Worm (Caenorhabditis elegans) whole organism, late embryonic: ENCODE measurements around the gene srw-53.
"Not testable (repeated sequence)": the region's sequence is repeated elsewhere in the genome, so short reads cannot be mapped to it uniquely, and the experiment has no call there.

ENCODE experiments used
- ama-1 ChIP-seq: fragments of 150-350 bp; optimal IDR thresholded peaks from 2 replicates; lab custom pipeline; 2014
- ceh-14 ChIP-seq: sonication (generic microtip); optimal IDR thresholded peaks from 2 replicates; lab custom pipeline; 2016; ENCODE audit warnings: missing genotype, missing genetic modification characterization, missing compliant biosample characterization
- ceh-24 ChIP-seq: sonication (generic microtip); optimal IDR thresholded peaks from 2 replicates; lab custom pipeline; 2016; ENCODE audit warnings: mild to moderate bottlenecking, missing genetic modification characterization, missing compliant biosample characterization
- fkh-10 ChIP-seq: fragments of 150-350 bp; optimal IDR thresholded peaks from 2 replicates; lab custom pipeline; 2014; ENCODE audit warnings: missing biosample characterization, missing genetic modification reagents, missing genetic modification characterization
- lim-6 ChIP-seq: sonication (generic microtip); optimal IDR thresholded peaks from 2 replicates; lab custom pipeline; 2016; ENCODE audit warnings: missing genetic modification characterization, missing compliant biosample characterization
- nfya-1 ChIP-seq: sonication (generic microtip); optimal IDR thresholded peaks from 2 replicates; lab custom pipeline; 2017; ENCODE audit warnings: missing genetic modification characterization, mild to moderate bottlenecking, missing compliant biosample characterization, antibody characterized with exemption, moderate library complexity
- pha-4 ChIP-seq: fragments of 150-350 bp; optimal IDR thresholded peaks from 2 replicates; lab custom pipeline; 2018; ENCODE audit warnings: missing biosample characterization, missing genetic modification reagents, missing genetic modification characterization
- sox-4 ChIP-seq: sonication (generic microtip); optimal IDR thresholded peaks from 2 replicates; lab custom pipeline; 2017; ENCODE audit warnings: mild to moderate bottlenecking, missing genetic modification characterization, inconsistent platforms, missing compliant biosample characterization
- syd-9 ChIP-seq: sonication (generic microtip); optimal IDR thresholded peaks from 2 replicates; lab custom pipeline; 2016; ENCODE audit warnings: mild to moderate bottlenecking, missing genetic modification characterization, moderate library complexity, missing compliant biosample characterization

ce11 chrV:15905530-15905929 is 37.7 kb upstream of the srw-53 start, which contains the start of the genes F35E8.1 and F35E8.2:
- not testable (repeated sequence) for TF ChIP-seq nfya-1 (tag; lab: Kevin White, UChicago); pha-4 (tag; lab: Kevin White, UChicago); syd-9 (tag; lab: Kevin White, UChicago); lim-6 (tag; lab: Kevin White, UChicago); fkh-10; ceh-24 (tag; lab: Kevin White, UChicago); ama-1 (lab: Kevin White, UChicago); sox-4 (tag; lab: Kevin White, UChicago); ceh-14 (tag; lab: Kevin White, UChicago)
